Fruit fly (Drosophila melanogaster) whole organism: ENCODE results near the gene CG18234.
A peak's percentile ranks its signal among the peaks of the same experiment; 100 is the strongest.

Experiments used
- CG8478 ChIP-seq: fragments of >200 bp; optimal IDR thresholded peaks from 2 replicates; lab custom pipeline; 2018; ENCODE audit warnings: inconsistent platforms
- Dll ChIP-seq: fragments of >200 bp; optimal IDR thresholded peaks from 2 replicates; lab custom pipeline; 2017
- EcR ChIP-seq, 2 experiments: fragments of >200 bp; optimal IDR thresholded peaks; 2 replicates each; lab custom pipeline; 2017; ENCODE audit warnings: missing biosample characterization in 2 of 2, missing genetic modification characterization in 2 of 2, missing genetic modification reagents in 2 of 2
- pan ChIP-seq: fragments of >200 bp; optimal IDR thresholded peaks from 2 replicates; lab custom pipeline; 2017
- psq ChIP-seq: fragments of >200 bp; optimal IDR thresholded peaks from 2 replicates; lab custom pipeline; 2017
- usp ChIP-seq: fragments of >200 bp; optimal IDR thresholded peaks from 2 replicates; lab custom pipeline; 2017; ENCODE audit warnings: missing biosample characterization, missing genetic modification characterization, mixed read lengths

Gene CG18234

DNA sequence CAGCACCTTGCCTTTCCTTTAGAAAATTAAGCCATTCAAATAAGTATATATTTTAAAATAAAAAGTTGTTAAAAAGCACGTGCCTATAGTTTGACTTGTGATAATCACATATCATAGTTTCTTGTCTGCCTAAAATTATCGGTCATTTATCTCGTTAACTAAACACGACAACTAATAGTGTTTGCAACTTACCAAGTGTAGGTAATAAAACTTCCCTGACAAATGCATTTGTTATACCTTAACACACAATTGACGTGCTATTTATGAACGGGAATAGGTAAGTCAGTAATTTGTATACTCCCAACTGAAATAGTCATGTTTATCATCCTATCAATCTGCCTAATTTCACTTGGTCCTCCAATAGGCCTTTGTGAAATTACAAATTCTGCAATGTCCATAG is at the start of gene CG18234:
CG18234 (plus strand) TSS at position 301 of the 400 bp plus-strand sequence.
- TF ChIP-seq usp (GFP tag; lab: Kevin White, UChicago), result no peak
- no peak for TF ChIP-seq psq (lab: Kevin White, UChicago)
- no peak for TF ChIP-seq CG8478 (lab: Kevin White, UChicago)
- no peak for TF ChIP-seq EcR (GFP tag; optimal IDR thresholded peaks at IDR 0.05; lab: Kevin White, UChicago)
- no peak for TF ChIP-seq Dll (lab: Kevin White, UChicago)
- no peak for TF ChIP-seq pan (lab: Kevin White, UChicago)

DNA sequence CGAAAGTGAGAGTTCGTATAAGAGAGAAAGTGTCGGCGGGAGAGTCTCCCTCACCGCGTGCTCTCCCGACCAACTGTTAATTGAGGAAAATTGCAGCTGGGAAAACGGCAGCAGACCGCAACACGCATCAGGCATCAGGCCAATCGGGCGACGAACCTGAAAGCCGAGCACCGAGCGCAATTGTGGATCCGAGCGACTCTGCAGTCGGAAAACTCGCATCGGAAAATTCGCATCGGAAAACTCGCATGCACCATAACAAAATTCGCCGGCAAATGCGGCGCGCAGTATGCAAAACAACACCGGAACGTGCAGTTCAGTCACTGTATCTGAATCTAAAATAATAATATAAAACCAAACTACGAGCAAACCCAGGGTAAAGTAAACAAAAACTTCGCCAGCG is 43.3 kb upstream of the CG18234 start, which contains the start of gene AstC-R1:
AstC-R1 (plus strand) TSS at position 301 of the 400 bp plus-strand sequence.
- no peak for TF ChIP-seq pan (lab: Kevin White, UChicago)

DNA sequence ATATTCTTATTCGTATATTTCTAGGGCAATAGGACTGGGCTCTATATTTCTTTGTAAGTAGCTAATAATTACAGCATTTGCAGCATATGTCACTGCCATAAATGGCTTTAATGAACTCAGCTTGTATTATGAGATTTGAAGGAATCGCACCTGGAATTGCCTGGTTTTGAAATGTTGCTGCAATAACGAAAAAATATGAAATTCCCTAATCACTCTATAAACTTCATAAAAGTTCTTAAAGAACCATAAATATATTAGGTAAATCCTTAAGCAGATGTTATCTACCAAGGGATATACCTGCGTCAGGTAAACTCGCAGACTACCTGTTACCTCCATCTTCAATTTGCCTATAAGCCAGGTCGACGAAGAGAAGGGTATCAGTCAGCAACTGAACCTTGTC is 14.8 kb upstream of the CG18234 start, which contains the start of gene CG7271:
CG7271 (plus strand) TSS at position 373 of the 400 bp plus-strand sequence.
- no peak for TF ChIP-seq usp (GFP tag; lab: Kevin White, UChicago)
- no peak for TF ChIP-seq EcR (GFP tag; optimal IDR thresholded peaks at IDR 0.05; lab: Kevin White, UChicago)
- TF ChIP-seq psq (lab: Kevin White, UChicago), result no peak
- TF ChIP-seq pan (lab: Kevin White, UChicago), result no peak
- TF ChIP-seq Dll (lab: Kevin White, UChicago), result no peak
- TF ChIP-seq CG8478 (lab: Kevin White, UChicago), result no peak

DNA sequence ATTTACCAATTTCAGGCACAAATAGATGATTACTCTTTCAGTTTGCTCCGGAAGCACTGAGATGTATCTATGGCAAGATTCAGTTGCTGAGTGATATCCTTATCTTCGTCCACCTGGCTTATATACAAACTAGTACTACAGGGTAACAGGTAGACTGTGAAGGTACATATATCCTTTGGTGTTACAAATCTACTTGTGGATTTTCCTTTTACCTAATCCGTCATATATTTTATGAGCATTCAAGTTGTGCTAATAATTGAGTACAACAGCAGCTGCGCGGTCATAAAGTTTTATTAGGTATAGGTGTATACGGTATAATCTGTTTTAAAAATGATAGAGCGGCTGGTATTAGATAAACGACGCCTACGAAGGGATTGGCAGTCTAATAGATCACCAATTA is 9.6 kb upstream of the CG18234 start, which contains the start of gene term:
term (minus strand) TSS at position 101 of the 400 bp plus-strand sequence.
- TF ChIP-seq psq (lab: Kevin White, UChicago) (no peak), CG8478 (lab: Kevin White, UChicago) (no peak)

DNA sequence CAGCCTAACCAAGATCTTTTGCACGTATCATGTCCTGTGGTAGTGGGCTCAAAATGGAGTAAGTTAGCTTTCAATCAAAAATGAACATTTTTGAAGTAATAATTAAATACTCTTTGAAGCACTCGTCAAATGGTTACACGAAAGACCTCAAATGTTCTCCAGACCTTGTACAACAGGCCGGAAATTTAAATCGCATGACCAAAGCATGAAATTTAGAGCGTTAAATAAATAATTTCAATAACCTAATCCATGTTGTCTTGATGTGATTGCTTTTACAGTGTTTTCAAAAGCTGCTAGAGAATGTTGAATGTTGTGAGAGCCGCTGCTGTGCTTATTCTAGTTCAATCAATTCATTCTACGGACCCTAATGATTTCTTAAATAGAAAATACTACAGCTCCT is 1.9 kb downstream of the CG18234 start, which contains the start of gene CG18233:
CG18233 (plus strand) TSS at position 301 of the 400 bp plus-strand sequence.
- TF ChIP-seq CG8478 (lab: Kevin White, UChicago) (no peak), Dll (lab: Kevin White, UChicago) (no peak), EcR (GFP tag; optimal IDR thresholded peaks at IDR 0.05; lab: Kevin White, UChicago) (no peak), psq (lab: Kevin White, UChicago) (no peak), pan (lab: Kevin White, UChicago) (no peak), usp (GFP tag; lab: Kevin White, UChicago) (no peak)

DNA sequence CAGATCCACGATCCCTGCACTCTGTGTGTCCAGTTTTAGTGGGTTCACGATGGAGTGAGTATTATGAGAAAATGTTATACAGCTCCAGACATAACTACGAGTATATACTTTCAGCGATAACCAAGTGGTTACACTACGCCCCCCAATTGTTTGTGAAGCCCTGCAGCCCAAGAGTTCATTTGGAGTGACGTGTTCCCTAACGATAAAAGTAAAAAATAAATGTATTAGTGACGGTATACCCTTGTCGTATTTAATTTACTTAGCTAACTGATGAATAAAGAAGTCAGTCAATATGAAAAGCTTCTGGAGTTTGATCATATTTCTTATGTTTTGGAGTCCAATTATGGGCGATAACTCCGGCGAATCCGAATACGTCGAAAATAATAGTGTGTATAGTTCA is 3.9 kb downstream of the CG18234 start, which contains the start of gene CG18231:
CG18231 (plus strand) TSS at position 301 of the 400 bp plus-strand sequence.
- TF ChIP-seq pan (lab: Kevin White, UChicago), result no peak
- TF ChIP-seq CG8478 (lab: Kevin White, UChicago), result no peak
- TF ChIP-seq Dll (lab: Kevin White, UChicago), result no peak
- TF ChIP-seq EcR (GFP tag; optimal IDR thresholded peaks at IDR 0.05; lab: Kevin White, UChicago), result no peak
- TF ChIP-seq usp (GFP tag; lab: Kevin White, UChicago), result no peak
- TF ChIP-seq psq (lab: Kevin White, UChicago), result no peak

DNA sequence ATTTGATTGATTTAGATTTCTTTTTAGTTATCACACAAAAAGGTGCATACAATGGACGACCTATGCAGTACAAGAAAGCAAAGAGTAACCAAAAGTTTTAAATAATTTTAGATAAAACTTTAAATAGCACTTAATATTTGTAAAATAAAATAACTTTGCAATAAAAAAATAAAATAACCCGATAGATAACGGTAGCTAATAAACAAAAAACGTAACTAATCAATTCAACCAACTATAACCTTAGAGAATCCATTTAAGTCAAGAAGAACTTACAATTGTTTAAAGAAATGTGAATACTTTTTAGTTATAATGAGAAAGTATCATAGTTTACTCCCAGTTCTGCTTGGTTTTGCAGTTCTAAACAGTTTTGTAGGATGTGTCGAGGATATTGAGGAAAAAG is 6.1 kb downstream of the CG18234 start, which contains the start of gene CG32201:
CG32201 (plus strand) TSS at position 301 of the 400 bp plus-strand sequence.
- TF ChIP-seq CG8478 (lab: Kevin White, UChicago) (no peak), Dll (lab: Kevin White, UChicago) (no peak), psq (lab: Kevin White, UChicago) (no peak), pan (lab: Kevin White, UChicago) (no peak)

DNA sequence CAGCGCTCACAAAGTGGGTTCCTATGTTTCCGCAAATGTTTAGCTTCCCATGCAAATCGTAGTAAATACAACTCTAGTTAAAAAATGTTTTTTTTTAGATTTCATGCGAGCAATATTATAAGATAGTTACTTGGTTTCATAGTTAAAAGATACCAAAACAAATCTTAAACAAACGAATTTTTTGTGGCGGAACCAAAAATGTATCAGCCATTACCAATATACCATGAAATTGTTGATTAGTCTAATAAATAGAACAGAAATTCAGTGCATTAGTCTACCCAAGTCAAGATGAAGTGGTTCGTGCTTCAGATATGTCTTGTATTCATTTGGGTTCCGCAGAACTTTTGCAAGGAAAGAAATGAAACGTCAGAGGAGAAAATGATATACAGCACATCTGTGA is 8.4 kb downstream of the CG18234 start, which contains the start of gene CG32199:
CG32199 (plus strand) TSS at position 301 of the 400 bp plus-strand sequence.
- TF ChIP-seq Dll (lab: Kevin White, UChicago), result no peak
- TF ChIP-seq EcR (GFP tag; optimal IDR thresholded peaks at IDR 0.05; lab: Kevin White, UChicago), result no peak
- TF ChIP-seq psq (lab: Kevin White, UChicago), result no peak
- no peak for TF ChIP-seq CG8478 (lab: Kevin White, UChicago)
- no peak for TF ChIP-seq pan (lab: Kevin White, UChicago)
- no peak for TF ChIP-seq usp (GFP tag; lab: Kevin White, UChicago)

DNA sequence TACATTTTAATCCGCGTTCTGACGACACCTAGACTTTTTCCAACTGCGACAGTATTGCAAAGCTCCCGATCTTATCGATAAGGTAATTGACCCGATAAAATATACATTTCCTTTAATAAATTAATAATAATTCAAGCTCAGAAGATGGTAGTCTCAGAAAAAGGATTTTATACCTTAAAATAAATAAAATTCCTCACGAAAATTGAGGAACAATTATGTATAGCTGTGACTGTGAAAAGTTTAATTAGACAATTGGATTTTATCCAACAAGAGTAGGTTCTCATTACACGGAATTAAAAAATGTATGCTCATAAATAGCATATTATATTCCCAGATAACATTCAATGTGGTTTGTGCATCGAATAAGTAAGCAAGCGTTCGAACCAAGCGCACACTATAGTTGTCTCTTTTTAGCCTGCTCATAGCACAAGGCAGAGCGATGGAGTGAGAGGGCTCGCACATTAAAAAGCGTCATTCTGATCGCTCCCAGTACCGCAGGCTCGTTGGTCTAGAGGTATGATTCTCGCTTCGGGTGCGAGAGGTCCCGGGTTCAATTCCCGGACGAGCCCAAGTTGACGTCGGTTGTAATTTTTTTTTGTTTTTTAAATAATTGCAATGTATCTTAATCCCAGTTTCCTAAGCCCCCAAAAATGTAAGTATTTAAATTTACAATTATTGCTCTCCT is 14.8 kb downstream of the CG18234 start, which contains the start of the genes CG13380 and CG4174:
CG13380 (minus strand) TSS at position 51 of the 685 bp plus-strand sequence.
CG4174 (minus strand) TSS at position 51 of the 685 bp plus-strand sequence.
- TF ChIP-seq psq (lab: Kevin White, UChicago) (no peak), CG8478 (lab: Kevin White, UChicago) (no peak), Dll (lab: Kevin White, UChicago) (no peak), pan (lab: Kevin White, UChicago) (no peak), usp (GFP tag; lab: Kevin White, UChicago) (no peak), EcR (GFP tag; optimal IDR thresholded peaks at IDR 0.05; lab: Kevin White, UChicago) (no peak)

DNA sequence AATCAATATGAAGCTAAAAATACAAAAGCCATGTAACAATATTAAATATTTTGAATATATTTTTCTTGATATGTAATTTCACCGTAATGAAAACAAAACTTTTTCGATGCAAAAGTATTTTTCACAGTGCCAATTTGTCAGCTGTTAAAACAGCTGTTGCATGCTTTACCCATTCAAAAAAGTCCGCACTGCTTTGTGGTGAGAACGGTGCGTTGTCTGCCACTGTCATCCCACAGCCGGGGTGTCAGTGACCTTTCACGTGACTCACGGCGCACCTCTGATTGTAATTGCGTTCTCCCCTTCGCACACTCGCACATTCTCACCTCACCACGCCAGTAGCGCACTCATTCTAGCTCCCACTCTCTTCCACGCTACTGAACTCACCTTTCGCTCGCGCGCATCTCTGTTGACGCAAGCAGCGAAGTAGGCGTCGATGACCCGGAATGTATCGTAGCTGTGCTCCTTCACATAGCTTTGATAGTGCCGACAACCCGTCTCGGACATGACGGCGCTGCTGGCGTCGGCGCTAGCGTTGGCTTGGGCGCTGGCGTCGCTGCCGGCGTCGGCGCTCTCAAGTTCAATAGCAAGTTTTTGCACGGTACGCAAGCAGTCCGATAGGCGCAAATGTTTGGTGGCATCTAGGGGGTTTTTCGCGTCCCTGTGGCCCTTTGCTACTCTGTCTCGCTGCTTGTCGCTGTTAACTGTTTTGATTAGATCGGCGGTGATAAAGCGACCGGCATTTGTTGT is 17.9 kb downstream of the CG18234 start:
- TF ChIP-seq pan (lab: Kevin White, UChicago) (peak; percentile 61), psq (lab: Kevin White, UChicago) (no peak), usp (GFP tag; lab: Kevin White, UChicago) (no peak), EcR (GFP tag; optimal IDR thresholded peaks at IDR 0.05; lab: Kevin White, UChicago) (peak; percentile 92 to 99), Dll (lab: Kevin White, UChicago) (peak; percentile 79)
